Worm (Caenorhabditis elegans) whole organism, L2 larva: ENCODE measurements around the gene R10E8.2.

ENCODE experiments used
- blmp-1 ChIP-seq: sonication (generic microtip); optimal IDR thresholded peaks from 2 replicates; lab custom pipeline; 2017; ENCODE audit warnings: missing genetic modification characterization, mild to moderate bottlenecking, missing compliant biosample characterization, antibody characterized with exemption, moderate library complexity; ENCODE audit not compliant: insufficient read depth
- nhr-12 ChIP-seq: fragments of 150-350 bp; optimal IDR thresholded peaks from 2 replicates; lab custom pipeline; 2014; ENCODE audit warnings: missing biosample characterization, missing genetic modification characterization
- snpc-4 ChIP-seq: fragments of 150-350 bp; optimal IDR thresholded peaks from 2 replicates; lab custom pipeline; 2014; ENCODE audit warnings: missing biosample characterization, missing genetic modification characterization

ce11 chrV:18254483-18254882, 889 bp downstream of the R10E8.2 start, which contains the start of gene R10E8.5:
- TF ChIP-seq snpc-4 (tag; lab: Kevin White, UChicago): no peak
- no peak for TF ChIP-seq blmp-1
- TF ChIP-seq nhr-12: no peak
